Worm (Caenorhabditis elegans): ENCODE data around the gene C18D4.4.

DNA sequence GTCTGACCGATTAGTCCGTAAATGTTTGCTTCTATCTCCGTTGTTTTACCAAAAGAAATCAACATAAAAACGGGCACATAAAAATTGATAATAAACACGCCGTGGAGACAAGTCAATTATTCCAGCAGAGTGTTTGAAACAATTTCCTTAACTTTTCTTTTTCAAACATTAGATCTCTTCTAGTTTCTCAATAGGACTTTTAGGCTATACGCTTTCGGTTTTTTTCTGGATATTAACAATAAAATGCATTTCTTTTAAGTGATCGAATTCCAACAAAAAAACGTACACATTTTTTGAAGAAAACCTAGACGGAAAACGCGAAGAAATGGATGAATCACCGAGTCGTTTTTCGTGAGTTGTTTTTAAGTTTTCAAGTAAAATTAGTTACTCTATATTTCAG lies 27.6 kb upstream of the C18D4.4 start, which contains the start of gene fbxa-172:
- TF ChIP-seq tbx-2 (tag; optimal IDR thresholded peaks at IDR 0.05) (no peak), ets-4 (tag; optimal IDR thresholded peaks at IDR 0.05) (no peak), pqm-1 (tag; optimal IDR thresholded peaks at IDR 0.05) (no peak), ama-1 (optimal IDR thresholded peaks at IDR 0.05) (no peak), hlh-15 (tag; optimal IDR thresholded peaks at IDR 0.05) (no peak), F13H6.1 (tag; optimal IDR thresholded peaks at IDR 0.05) (no peak), ceh-18 (tag; optimal IDR thresholded peaks at IDR 0.05) (no peak), rnt-1 (tag; optimal IDR thresholded peaks at IDR 0.05) (no peak), ceh-30 (tag; optimal IDR thresholded peaks at IDR 0.05) (no peak)

Data from whole organism, late embryonic.